Worm (Caenorhabditis elegans) whole organism, L1 larva: ENCODE results near the gene C07A12.7.

ENCODE experiments used
- ces-1 ChIP-seq: fragments of 150-350 bp; optimal IDR thresholded peaks from 2 replicates; lab custom pipeline; 2014; ENCODE audit warnings: missing biosample characterization, missing genetic modification reagents, missing genetic modification characterization
- elt-3 ChIP-seq, 6 experiments: fragments of 150-350 bp in 1 of 6; sonication (generic microtip); optimal IDR thresholded peaks; 2 replicates each; lab custom pipeline; 2017 to 2018; ENCODE audit warnings: missing biosample characterization in 6 of 6, missing genetic modification characterization in 6 of 6, inconsistent platforms in 1 of 6
- lin-15B ChIP-seq: fragments of 150-350 bp; sonication (generic microtip); optimal IDR thresholded peaks from 3 replicates; lab custom pipeline; 2014; ENCODE audit warnings: missing biosample characterization, missing genetic modification characterization
- lsy-2 ChIP-seq, 2 experiments: fragments of 150-350 bp; optimal IDR thresholded peaks; 2 replicates each; lab custom pipeline; 2014; ENCODE audit warnings: missing biosample characterization in 2 of 2, missing genetic modification characterization in 2 of 2
- nhr-71 ChIP-seq: sonication (generic microtip); optimal IDR thresholded peaks from 2 replicates; lab custom pipeline; 2016; ENCODE audit warnings: mild to moderate bottlenecking, missing genetic modification characterization, moderate library complexity, missing compliant biosample characterization
- unc-98 ChIP-seq: fragments of 200-800 bp; sonication (Bioruptor generic); IDR thresholded peaks from 2 replicates; pipeline ENCODE4 v1.3.6; 2022; ENCODE audit warnings: missing genetic modification characterization, missing compliant biosample characterization
- ztf-11 ChIP-seq, 2 experiments: sonication (generic microtip); optimal IDR thresholded peaks; 2 replicates each; lab custom pipeline; 2016 to 2017; ENCODE audit warnings: missing genetic modification characterization in 2 of 2, missing biosample characterization in 1 of 2, missing compliant biosample characterization in 1 of 2

- TF ChIP-seq lsy-2 (tag; optimal IDR thresholded peaks at IDR 0.05; lab: Kevin White, UChicago) (no peak), unc-98 (GFP tag; lab: Robert Waterston, UW) (no peak), lin-15B (tag; lab: Kevin White, UChicago) (no peak), ztf-11 (tag; optimal IDR thresholded peaks at IDR 0.05; lab: Kevin White, UChicago) (no peak), elt-3 (tag; optimal IDR thresholded peaks at IDR 0.05; lab: Kevin White, UChicago) (no peak), nhr-71 (no peak), ces-1 (GFP tag; lab: Kevin White, UChicago) (no peak)
Measured at ce11 chrX:4523315-4523714, 1.4 kb upstream of the C07A12.7 start.
